Worm (Caenorhabditis elegans) whole organism, late embryonic: ENCODE results near the gene irld-67.

ENCODE experiments used
- C08G9.2 ChIP-seq: sonication (generic microtip); optimal IDR thresholded peaks from 2 replicates; lab custom pipeline; 2016; ENCODE audit warnings: mild to moderate bottlenecking, missing genetic modification characterization, moderate library complexity, missing compliant biosample characterization
- T23F11.4 ChIP-seq: fragments of 200-800 bp; sonication (Bioruptor generic); optimal IDR thresholded peaks from 2 replicates; lab custom pipeline; 2018; ENCODE audit warnings: mild to moderate bottlenecking, missing genetic modification characterization, missing compliant biosample characterization
- ama-1 ChIP-seq: fragments of 150-350 bp; optimal IDR thresholded peaks from 2 replicates; lab custom pipeline; 2014
- ceh-31 ChIP-seq: sonication (generic microtip); optimal IDR thresholded peaks from 2 replicates; lab custom pipeline; 2016; ENCODE audit warnings: missing genetic modification characterization, missing compliant biosample characterization
- lim-6 ChIP-seq: sonication (generic microtip); optimal IDR thresholded peaks from 2 replicates; lab custom pipeline; 2016; ENCODE audit warnings: missing genetic modification characterization, missing compliant biosample characterization
- sox-4 ChIP-seq: sonication (generic microtip); optimal IDR thresholded peaks from 2 replicates; lab custom pipeline; 2017; ENCODE audit warnings: mild to moderate bottlenecking, missing genetic modification characterization, inconsistent platforms, missing compliant biosample characterization
- tbx-2 ChIP-seq: sonication (generic microtip); optimal IDR thresholded peaks from 2 replicates; lab custom pipeline; 2016; ENCODE audit warnings: missing genetic modification characterization, missing compliant biosample characterization
- unc-3 ChIP-seq, 2 experiments: fragments of 200-800 bp in 1 of 2; sonication (Bioruptor generic) in 1 of 2; sonication (generic microtip) in 1 of 2; conservative IDR thresholded peaks in 1 of 2; optimal IDR thresholded peaks in 1 of 2; 2 replicates each; pipeline versions ENCODE4 v1.3.6 to Lab custom; 2016 to 2022; ENCODE audit warnings: missing compliant biosample characterization in 2 of 2, missing genetic modification characterization in 2 of 2, missing genetic modification reagents in 1 of 2
- unc-42 ChIP-seq: sonication (generic microtip); optimal IDR thresholded peaks from 2 replicates; lab custom pipeline; 2016; ENCODE audit warnings: missing genotype, missing genetic modification characterization, missing compliant biosample characterization

ce11 chrII:2925806-2926558 lies 8.3 kb downstream of the irld-67 start:
- TF ChIP-seq unc-3 (GFP tag; conservative IDR thresholded peaks at IDR 0.05; lab: Robert Waterston, UW), result no peak
- TF ChIP-seq unc-3 (tag; optimal IDR thresholded peaks at IDR 0.05; lab: Kevin White, UChicago), result no peak
- no peak for TF ChIP-seq unc-42 (tag; lab: Kevin White, UChicago)
- TF ChIP-seq ceh-31 (tag; lab: Kevin White, UChicago), result no peak
- no peak for TF ChIP-seq lim-6 (tag; lab: Kevin White, UChicago)
- TF ChIP-seq C08G9.2 (tag; lab: Kevin White, UChicago), result no peak
- no peak for TF ChIP-seq ama-1
- TF ChIP-seq T23F11.4 (GFP tag; lab: Kevin White, UChicago), result no peak
- TF ChIP-seq tbx-2 (tag; lab: Kevin White, UChicago), result no peak
- no peak for TF ChIP-seq sox-4
